Fruit fly (Drosophila melanogaster) whole organism, embryonic: Measurements from ENCODE around the gene UBL3.
A peak's percentile ranks its signal among the peaks of the same experiment; 100 is the strongest.

Experiments
- ATbp ChIP-seq: fragments of 200-800 bp; sonication (Bioruptor generic); optimal IDR thresholded peaks from 2 replicates; lab custom pipeline; 2017; ENCODE audit warnings: missing biosample characterization, mild to moderate bottlenecking, missing genetic modification characterization, missing genetic modification reagents
- Aef1 ChIP-seq: fragments of 200-800 bp; sonication (Bioruptor generic); IDR thresholded peaks from 3 replicates; pipeline ENCODE4 v1.3.6; 2022; ENCODE audit warnings: missing biosample characterization, missing genetic modification characterization
- Bteb2 ChIP-seq: fragments of 200-800 bp; sonication (Bioruptor generic); optimal IDR thresholded peaks from 2 replicates; lab custom pipeline; 2016; ENCODE audit warnings: missing biosample characterization, missing genetic modification characterization
- CG10431 ChIP-seq: fragments of 200-800 bp; sonication (Bioruptor generic); optimal IDR thresholded peaks from 3 replicates; lab custom pipeline; 2018; ENCODE audit warnings: missing biosample characterization, mild to moderate bottlenecking, missing genetic modification characterization
- CG11456 ChIP-seq: fragments of 200-800 bp; sonication (Bioruptor generic); IDR thresholded peaks from 3 replicates; pipeline ENCODE4 v1.3.6; 2022; ENCODE audit warnings: missing biosample characterization, missing genetic modification characterization
- CG12219 ChIP-seq: fragments of 200-800 bp; sonication (Bioruptor generic); optimal IDR thresholded peaks from 3 replicates; lab custom pipeline; 2018; ENCODE audit warnings: missing biosample characterization, mild to moderate bottlenecking, missing genetic modification characterization
- CG14050 ChIP-seq: fragments of 200-800 bp; sonication (Bioruptor generic); IDR thresholded peaks from 3 replicates; pipeline ENCODE4 v1.3.6; 2022; ENCODE audit warnings: missing biosample characterization, missing genetic modification characterization
- CG17186 ChIP-seq: fragments of 200-800 bp; sonication (Bioruptor generic); optimal IDR thresholded peaks from 3 replicates; lab custom pipeline; 2017; ENCODE audit warnings: missing biosample characterization, missing genetic modification reagents, missing genetic modification characterization
- CG17829 ChIP-seq: fragments of 200-800 bp; optimal IDR thresholded peaks from 2 replicates; lab custom pipeline; 2019; ENCODE audit warnings: missing biosample characterization, mild to moderate bottlenecking, missing genetic modification characterization, moderate library complexity
- CG17912 ChIP-seq: fragments of 200-800 bp; sonication (Bioruptor generic); optimal IDR thresholded peaks from 2 replicates; lab custom pipeline; 2018; ENCODE audit warnings: missing biosample characterization, mild to moderate bottlenecking, missing genetic modification characterization
- CG18011 ChIP-seq: fragments of 200-800 bp; sonication (Bioruptor generic); optimal IDR thresholded peaks from 2 replicates; lab custom pipeline; 2017; ENCODE audit warnings: missing biosample characterization, missing genetic modification characterization, mild to moderate bottlenecking, moderate library complexity, missing genotype
- CG30431 ChIP-seq: fragments of 200-800 bp; sonication (Bioruptor generic); optimal IDR thresholded peaks from 2 replicates; lab custom pipeline; 2017; ENCODE audit warnings: missing biosample characterization, missing genetic modification characterization
- CG3065 ChIP-seq: fragments of 200-800 bp; sonication (Bioruptor generic); optimal IDR thresholded peaks from 2 replicates; lab custom pipeline; 2016; ENCODE audit warnings: missing biosample characterization, missing genetic modification characterization
- CG3407 ChIP-seq: fragments of 200-800 bp; sonication (Bioruptor generic); optimal IDR thresholded peaks from 2 replicates; lab custom pipeline; 2018; ENCODE audit warnings: missing biosample characterization, mild to moderate bottlenecking, missing genetic modification characterization
- CG3726 ChIP-seq: fragments of 200-800 bp; sonication (Bioruptor generic); IDR thresholded peaks from 3 replicates; pipeline ENCODE4, ENCODE4 v1.3.6; 2022; ENCODE audit warnings: missing biosample characterization, missing genetic modification characterization
- CG6175 ChIP-seq: fragments of 200-800 bp; sonication (Bioruptor generic); IDR thresholded peaks from 3 replicates; pipeline ENCODE4 v1.3.6; 2022; ENCODE audit warnings: missing biosample characterization, missing genetic modification characterization
- CG8765 ChIP-seq: fragments of 200-800 bp; sonication (Bioruptor generic); IDR thresholded peaks from 2 replicates; pipeline ENCODE4 v1.3.6; 2022; ENCODE audit warnings: missing biosample characterization, missing genetic modification characterization
- CG8924 ChIP-seq: fragments of 200-800 bp; optimal IDR thresholded peaks from 3 replicates; lab custom pipeline; 2019; ENCODE audit warnings: missing biosample characterization, mild to moderate bottlenecking, missing genetic modification characterization, moderate library complexity
- CG9437 ChIP-seq: fragments of 200-800 bp; sonication (Bioruptor generic); optimal IDR thresholded peaks from 2 replicates; lab custom pipeline; 2018; ENCODE audit warnings: missing biosample characterization, mild to moderate bottlenecking, missing genetic modification characterization
- Chrac-16 ChIP-seq: fragments of 200-800 bp; sonication (Bioruptor generic); optimal IDR thresholded peaks from 3 replicates; lab custom pipeline; 2016; ENCODE audit warnings: missing biosample characterization, missing genetic modification characterization
- D ChIP-seq, 2 experiments: fragments of 200-800 bp in 1 of 2; fragments of >200 bp in 1 of 2; sonication (Bioruptor generic) in 1 of 2; optimal IDR thresholded peaks; 2 replicates in 1 of 2; 3 replicates in 1 of 2; lab custom pipeline; 2017; ENCODE audit warnings: mild to moderate bottlenecking in 1 of 2, missing biosample characterization in 1 of 2, missing genetic modification characterization in 1 of 2, missing genetic modification reagents in 1 of 2
- ERR ChIP-seq: fragments of 200-800 bp; sonication (Bioruptor generic); optimal IDR thresholded peaks from 2 replicates; lab custom pipeline; 2016; ENCODE audit warnings: missing biosample characterization, missing genetic modification characterization
- Hmr ChIP-seq: fragments of 200-800 bp; sonication (Bioruptor generic); optimal IDR thresholded peaks from 3 replicates; lab custom pipeline; 2017; ENCODE audit warnings: mild to moderate bottlenecking, missing biosample characterization, missing genetic modification reagents, missing genetic modification characterization
- Max ChIP-seq: fragments of 200-800 bp; sonication (Bioruptor generic); optimal IDR thresholded peaks from 2 replicates; lab custom pipeline; 2016; ENCODE audit warnings: missing biosample characterization, mild to moderate bottlenecking, missing genetic modification characterization
- Med ChIP-seq: fragments of 200-800 bp; sonication (Bioruptor generic); peaks from one replicate; lab custom pipeline; 2016; ENCODE audit warnings: missing biosample characterization, missing genetic modification characterization, mild to moderate bottlenecking, inconsistent platforms, moderate library complexity
- Mes4 ChIP-seq: fragments of 200-800 bp; sonication (Bioruptor generic); optimal IDR thresholded peaks from 2 replicates; lab custom pipeline; 2016; ENCODE audit warnings: missing biosample characterization, missing genetic modification characterization
- NfI ChIP-seq: fragments of 200-800 bp; sonication (Bioruptor generic); optimal IDR thresholded peaks from 3 replicates; lab custom pipeline; 2018; ENCODE audit warnings: missing biosample characterization, mild to moderate bottlenecking, missing genetic modification characterization, moderate library complexity
- Rx ChIP-seq: fragments of 200-800 bp; sonication (Bioruptor generic); IDR thresholded peaks from 2 replicates; pipeline ENCODE4 v1.3.6; 2022; ENCODE audit warnings: missing biosample characterization, missing genetic modification characterization
- Six4 ChIP-seq: fragments of 200-800 bp; sonication (Bioruptor generic); optimal IDR thresholded peaks from 2 replicates; lab custom pipeline; 2016; ENCODE audit warnings: missing biosample characterization, missing genetic modification characterization
- bbx ChIP-seq: fragments of 200-800 bp; sonication (Bioruptor generic); IDR thresholded peaks from 2 replicates; pipeline ENCODE4 v1.3.6; 2022; ENCODE audit warnings: missing biosample characterization, missing genetic modification characterization; ENCODE audit not compliant: partially characterized antibody
- bowl ChIP-seq: fragments of 200-800 bp; sonication (Bioruptor generic); IDR thresholded peaks from 2 replicates; pipeline ENCODE4 v1.3.6; 2022; ENCODE audit warnings: missing biosample characterization, missing genetic modification characterization
- dmrt99B ChIP-seq: fragments of 200-800 bp; sonication (Bioruptor generic); optimal IDR thresholded peaks from 2 replicates; lab custom pipeline; 2018; ENCODE audit warnings: missing biosample characterization, mild to moderate bottlenecking, missing genetic modification characterization, moderate library complexity
- dpn ChIP-seq, 2 experiments: fragments of 200-800 bp; sonication (Bioruptor generic); optimal IDR thresholded peaks; 3 replicates each; lab custom pipeline; 2016; ENCODE audit warnings: missing biosample characterization in 2 of 2, missing genetic modification characterization in 2 of 2
- ems ChIP-seq: fragments of 200-800 bp; sonication (Bioruptor generic); optimal IDR thresholded peaks from 3 replicates; lab custom pipeline; 2016; ENCODE audit warnings: missing biosample characterization, missing genetic modification characterization
- eyg ChIP-seq: fragments of 200-800 bp; sonication (Bioruptor generic); optimal IDR thresholded peaks from 3 replicates; lab custom pipeline; 2016; ENCODE audit warnings: missing biosample characterization, missing genetic modification characterization
- fd64A ChIP-seq: fragments of 200-800 bp; sonication (Bioruptor generic); optimal IDR thresholded peaks from 3 replicates; lab custom pipeline; 2018; ENCODE audit warnings: missing biosample characterization, mild to moderate bottlenecking, missing genetic modification characterization
- ftz-f1 ChIP-seq: fragments of 200-800 bp; sonication (Bioruptor generic); optimal IDR thresholded peaks from 2 replicates; lab custom pipeline; 2016; ENCODE audit warnings: missing biosample characterization, missing genetic modification characterization
- gro ChIP-seq: fragments of 200-800 bp; sonication (Bioruptor generic); optimal IDR thresholded peaks from 2 replicates; lab custom pipeline; 2016; ENCODE audit warnings: missing biosample characterization, missing genetic modification characterization
- her ChIP-seq: fragments of 200-800 bp; sonication (Bioruptor generic); optimal IDR thresholded peaks from 2 replicates; lab custom pipeline; 2016; ENCODE audit warnings: missing biosample characterization, missing genetic modification characterization
- lmd ChIP-seq: fragments of 200-800 bp; sonication (Bioruptor generic); IDR thresholded peaks from 2 replicates; pipeline ENCODE4 v1.3.6; 2022; ENCODE audit warnings: missing biosample characterization, missing genetic modification characterization
- lola ChIP-seq, 3 experiments: fragments of >200 bp in 2 of 3; fragments of 200-800 bp in 1 of 3; sonication (Bioruptor generic) in 1 of 3; optimal IDR thresholded peaks; 2 replicates each; lab custom pipeline; 2017 to 2019; ENCODE audit warnings: missing biosample characterization in 3 of 3, missing genetic modification characterization in 3 of 3, mild to moderate bottlenecking in 1 of 3, moderate library complexity in 1 of 3
- pb ChIP-seq: fragments of 200-800 bp; sonication (Bioruptor generic); optimal IDR thresholded peaks from 3 replicates; lab custom pipeline; 2016; ENCODE audit warnings: missing biosample characterization, missing genetic modification characterization
- pho ChIP-seq: fragments of 200-800 bp; sonication (Bioruptor generic); optimal IDR thresholded peaks from 2 replicates; lab custom pipeline; 2016; ENCODE audit warnings: missing biosample characterization, missing genetic modification characterization
- pzg ChIP-seq: fragments of 200-800 bp; sonication (Bioruptor generic); optimal IDR thresholded peaks from 3 replicates; lab custom pipeline; 2018; ENCODE audit warnings: missing biosample characterization, mild to moderate bottlenecking, missing genetic modification characterization, moderate library complexity
- salm ChIP-seq: fragments of 200-800 bp; sonication (Bioruptor generic); optimal IDR thresholded peaks from 2 replicates; lab custom pipeline; 2018; ENCODE audit warnings: missing biosample characterization, mild to moderate bottlenecking, missing genetic modification characterization
- sim ChIP-seq: fragments of 200-800 bp; sonication (Bioruptor generic); IDR thresholded peaks from 2 replicates; pipeline ENCODE4 v1.3.6; 2022; ENCODE audit warnings: missing biosample characterization, missing genetic modification characterization
- vnd ChIP-seq: fragments of 200-800 bp; sonication (Bioruptor generic); IDR thresholded peaks from 3 replicates; pipeline ENCODE4 v1.3.6; 2022; ENCODE audit warnings: missing biosample characterization, missing genetic modification characterization; ENCODE audit not compliant: partially characterized antibody
- zfh1 ChIP-seq: fragments of 200-800 bp; sonication (Bioruptor generic); IDR thresholded peaks from 3 replicates; pipeline ENCODE4 v1.3.6; 2022; ENCODE audit warnings: missing biosample characterization, missing genetic modification characterization

The UBL3 gene

dm6 chrX:15870777-15871757 is 18.1 kb upstream of the UBL3 start (continued):
- TF ChIP-seq bbx (no peak), CG3065 (GFP tag; lab: Kevin White, UChicago) (no peak), Rx (GFP tag; lab: Robert Waterston, UW) (no peak), gro (GFP tag; lab: Kevin White, UChicago) (peak; percentile 16), ATbp (GFP tag; lab: Kevin White, UChicago) (no peak), Bteb2 (peak; percentile 75), zfh1 (GFP tag; lab: Robert Waterston, UW) (no peak), NfI (no peak), Mes4 (GFP tag; lab: Kevin White, UChicago) (peak; percentile 33), dmrt99B (no peak), ems (GFP tag; lab: Kevin White, UChicago) (no peak), CG17186 (GFP tag; lab: Kevin White, UChicago) (no peak), bowl (GFP tag; lab: Robert Waterston, UW) (no peak), CG9437 (no peak), CG30431 (no peak), Med (GFP tag; lab: Kevin White, UChicago) (peak; percentile 92), CG8765 (GFP tag; lab: Robert Waterston, UW) (no peak), Chrac-16 (GFP tag; lab: Kevin White, UChicago) (no peak), CG8924 (peak; percentile 6), CG12219 (GFP tag; lab: Kevin White, UChicago) (peak; percentile 68), pb (GFP tag; lab: Kevin White, UChicago) (no peak), lola (GFP tag; optimal IDR thresholded peaks at IDR 0.05; lab: Kevin White, UChicago) (no peak), lmd (GFP tag; lab: Robert Waterston, UW) (no peak), Hmr (GFP tag; lab: Kevin White, UChicago) (no peak), salm (peak; percentile 41), vnd (GFP tag; lab: Robert Waterston, UW) (no peak), CG11456 (GFP tag; lab: Robert Waterston, UW) (no peak), ftz-f1 (GFP tag; lab: Kevin White, UChicago) (no peak), CG3407 (GFP tag; lab: Kevin White, UChicago) (no peak), CG10431 (peak; percentile 100), CG17829 (no peak), dpn (GFP tag; optimal IDR thresholded peaks at IDR 0.05; lab: Kevin White, UChicago) (peak in 1 of 2 experiments; percentile 58), eyg (GFP tag; lab: Kevin White, UChicago) (peak; percentile 54), fd64A (GFP tag; lab: Kevin White, UChicago) (peak; percentile 63), pzg (peak; percentile 2), pho (peak; percentile 38), Max (GFP tag; lab: Kevin White, UChicago) (peak; percentile 35), CG14050 (GFP tag; lab: Robert Waterston, UW) (no peak), CG3726 (GFP tag; lab: Robert Waterston, UW) (no peak), sim (GFP tag; lab: Robert Waterston, UW) (no peak), Six4 (GFP tag; lab: Kevin White, UChicago) (no peak), CG6175 (no peak), ERR (GFP tag; lab: Kevin White, UChicago) (peak; percentile 41), Aef1 (GFP tag; lab: Robert Waterston, UW) (no peak), CG17912 (peak; percentile 78), D (optimal IDR thresholded peaks at IDR 0.05; lab: Kevin White, UChicago) (no peak), D (GFP tag; optimal IDR thresholded peaks at IDR 0.05; lab: Kevin White, UChicago) (peak; percentile 49), CG18011 (GFP tag; lab: Kevin White, UChicago) (peak; percentile 18), her (GFP tag; lab: Kevin White, UChicago) (peak; percentile 42)
